Worm (Caenorhabditis elegans) whole organism, mixed stage, embryonic: Measurements from ENCODE around the gene E01G6.2.

Experiments used
- M03D4.4 ChIP-seq: sonication (generic microtip); optimal IDR thresholded peaks from 2 replicates; lab custom pipeline; 2017; ENCODE audit warnings: mild to moderate bottlenecking, missing genetic modification characterization, missing compliant biosample characterization
- blmp-1 ChIP-seq: fragments of 150-350 bp; optimal IDR thresholded peaks from 2 replicates; lab custom pipeline; 2014; ENCODE audit warnings: missing biosample characterization, missing genetic modification characterization
- ceh-39 ChIP-seq: fragments of 150-350 bp; optimal IDR thresholded peaks from 2 replicates; lab custom pipeline; 2014; ENCODE audit warnings: missing biosample characterization, missing genetic modification characterization
- ceh-43 ChIP-seq: fragments of 200-800 bp; sonication (Bioruptor generic); optimal IDR thresholded peaks from 2 replicates; lab custom pipeline; 2018; ENCODE audit warnings: mild to moderate bottlenecking, missing genetic modification characterization, moderate library complexity, missing compliant biosample characterization
- ceh-83 ChIP-seq: fragments of 200-800 bp; sonication (Bioruptor generic); optimal IDR thresholded peaks from 2 replicates; lab custom pipeline; 2018; ENCODE audit warnings: mild to moderate bottlenecking, missing genetic modification characterization, missing compliant biosample characterization
- ces-1 ChIP-seq: fragments of 150-350 bp; optimal IDR thresholded peaks from 2 replicates; lab custom pipeline; 2014; ENCODE audit warnings: missing biosample characterization, missing genetic modification reagents, missing genetic modification characterization
- cnd-1 ChIP-seq: fragments of 200-800 bp; sonication (Bioruptor generic); optimal IDR thresholded peaks from 2 replicates; lab custom pipeline; 2018; ENCODE audit warnings: mild to moderate bottlenecking, missing genetic modification characterization, missing compliant biosample characterization
- drap-1 ChIP-seq: fragments of 200-800 bp; sonication (Bioruptor generic); optimal IDR thresholded peaks from 3 replicates; lab custom pipeline; 2018; ENCODE audit warnings: mild to moderate bottlenecking, missing genetic modification characterization, missing compliant biosample characterization
- elt-1 ChIP-seq: sonication (generic microtip); optimal IDR thresholded peaks from 2 replicates; lab custom pipeline; 2017; ENCODE audit warnings: missing genetic modification characterization, mild to moderate bottlenecking, missing compliant biosample characterization, antibody characterized with exemption, moderate library complexity, borderline replicate concordance; ENCODE audit not compliant: insufficient read depth
- elt-3 ChIP-seq: fragments of 150-350 bp; optimal IDR thresholded peaks from 2 replicates; lab custom pipeline; 2014; ENCODE audit warnings: missing biosample characterization, missing genetic modification characterization
- flh-1 ChIP-seq: fragments of 200-800 bp; sonication (Bioruptor generic); optimal IDR thresholded peaks from 2 replicates; lab custom pipeline; 2018; ENCODE audit warnings: mild to moderate bottlenecking, missing genetic modification characterization, moderate library complexity, missing compliant biosample characterization
- ham-2 ChIP-seq: fragments of 200-800 bp; sonication (Bioruptor generic); optimal IDR thresholded peaks from 2 replicates; lab custom pipeline; 2018; ENCODE audit warnings: mild to moderate bottlenecking, missing genetic modification characterization, missing compliant biosample characterization
- lin-32 ChIP-seq: fragments of 200-800 bp; sonication (Bioruptor generic); optimal IDR thresholded peaks from 2 replicates; lab custom pipeline; 2018; ENCODE audit warnings: mild to moderate bottlenecking, missing genetic modification characterization, missing compliant biosample characterization
- mab-5 ChIP-seq: fragments of 150-350 bp; optimal IDR thresholded peaks from 2 replicates; lab custom pipeline; 2014; ENCODE audit warnings: missing biosample characterization, missing genetic modification characterization
- mep-1 ChIP-seq: fragments of 150-350 bp; optimal IDR thresholded peaks from 2 replicates; lab custom pipeline; 2017; ENCODE audit warnings: missing biosample characterization, missing genetic modification reagents, missing genetic modification characterization, inconsistent platforms
- mls-2 ChIP-seq: sonication (generic microtip); optimal IDR thresholded peaks from 2 replicates; lab custom pipeline; 2016; ENCODE audit warnings: mild to moderate bottlenecking, missing genetic modification characterization, moderate library complexity, missing compliant biosample characterization
- nhr-12 ChIP-seq: fragments of 150-350 bp; optimal IDR thresholded peaks from 2 replicates; lab custom pipeline; 2014; ENCODE audit warnings: missing biosample characterization, missing genetic modification characterization
- nhr-2 ChIP-seq: fragments of 150-350 bp; optimal IDR thresholded peaks from 2 replicates; lab custom pipeline; 2014; ENCODE audit warnings: missing biosample characterization, missing genetic modification characterization
- nhr-237 ChIP-seq: fragments of 150-350 bp; optimal IDR thresholded peaks from 2 replicates; lab custom pipeline; 2014; ENCODE audit warnings: missing biosample characterization, missing genetic modification characterization
- nhr-28 ChIP-seq: fragments of 150-350 bp; optimal IDR thresholded peaks from 2 replicates; lab custom pipeline; 2014; ENCODE audit warnings: missing biosample characterization, missing genetic modification characterization
- nhr-76 ChIP-seq: sonication (generic microtip); optimal IDR thresholded peaks from 2 replicates; lab custom pipeline; 2017; ENCODE audit warnings: missing biosample characterization, missing genetic modification characterization
- pha-4 ChIP-seq: fragments of 150-350 bp; optimal IDR thresholded peaks from 2 replicates; lab custom pipeline; 2018; ENCODE audit warnings: missing biosample characterization, missing genetic modification reagents, missing genetic modification characterization
- sem-2 ChIP-seq: fragments of 200-800 bp; sonication (Bioruptor generic); optimal IDR thresholded peaks from 2 replicates; lab custom pipeline; 2018; ENCODE audit warnings: mild to moderate bottlenecking, missing genetic modification characterization, missing compliant biosample characterization
- snpc-4 ChIP-seq: fragments of 150-350 bp; optimal IDR thresholded peaks from 2 replicates; lab custom pipeline; 2014; ENCODE audit warnings: missing biosample characterization, missing genetic modification characterization
- sptf-1 ChIP-seq: sonication (generic microtip); optimal IDR thresholded peaks from 2 replicates; lab custom pipeline; 2017; ENCODE audit warnings: mild to moderate bottlenecking, missing genetic modification characterization, moderate library complexity, missing compliant biosample characterization
- tbx-8 ChIP-seq: fragments of 200-800 bp; sonication (Bioruptor generic); optimal IDR thresholded peaks from 2 replicates; lab custom pipeline; 2018; ENCODE audit warnings: mild to moderate bottlenecking, missing genetic modification characterization, moderate library complexity, missing compliant biosample characterization
- unc-39 ChIP-seq: fragments of 150-350 bp; optimal IDR thresholded peaks from 2 replicates; lab custom pipeline; 2014; ENCODE audit warnings: missing biosample characterization, missing genetic modification characterization
- unc-62 ChIP-seq: fragments of 150-350 bp; optimal IDR thresholded peaks from 2 replicates; lab custom pipeline; 2014; ENCODE audit warnings: missing biosample characterization, missing genetic modification reagents, missing genetic modification characterization
- zip-8 ChIP-seq: fragments of 150-350 bp; optimal IDR thresholded peaks from 2 replicates; lab custom pipeline; 2014; ENCODE audit warnings: missing biosample characterization, missing genetic modification characterization
- ztf-11 ChIP-seq: fragments of 150-350 bp; optimal IDR thresholded peaks from 2 replicates; lab custom pipeline; 2014; ENCODE audit warnings: missing biosample characterization, missing genetic modification characterization

E01G6.2 gene

ce11 chrX:12256594-12257048, at the start of gene E01G6.2:
E01G6.2 (plus strand) TSS chrX:12256644.
- no peak for TF ChIP-seq sptf-1
- TF ChIP-seq cnd-1, result no peak
- TF ChIP-seq ceh-83 (GFP tag; lab: Kevin White, UChicago), result no peak
- no peak for TF ChIP-seq ceh-43 (GFP tag; lab: Kevin White, UChicago)
- no peak for TF ChIP-seq mep-1 (tag; lab: Kevin White, UChicago)
- TF ChIP-seq pha-4, result no peak
- no peak for TF ChIP-seq nhr-28 (tag; lab: Kevin White, UChicago)
- no peak for TF ChIP-seq nhr-2
- TF ChIP-seq mls-2 (tag; lab: Kevin White, UChicago), result no peak
- TF ChIP-seq blmp-1 (tag; lab: Kevin White, UChicago), result no peak
- TF ChIP-seq flh-1 (GFP tag; lab: Kevin White, UChicago), result no peak
- TF ChIP-seq lin-32 (GFP tag; lab: Kevin White, UChicago), result no peak
- TF ChIP-seq unc-39 (tag; lab: Kevin White, UChicago), result no peak
- TF ChIP-seq sem-2 (GFP tag; lab: Kevin White, UChicago), result no peak
- no peak for TF ChIP-seq ztf-11 (tag; lab: Kevin White, UChicago)
- TF ChIP-seq elt-1 (tag; lab: Kevin White, UChicago), result no peak
- no peak for TF ChIP-seq nhr-12 (tag; lab: Kevin White, UChicago)

- TF ChIP-seq ces-1 (GFP tag; lab: Kevin White, UChicago), result no peak
- TF ChIP-seq mls-2 (tag; lab: Kevin White, UChicago), result no peak
- no peak for TF ChIP-seq nhr-2
- TF ChIP-seq M03D4.4 (tag; lab: Kevin White, UChicago), result no peak
- TF ChIP-seq drap-1 (GFP tag; lab: Kevin White, UChicago), result no peak
- TF ChIP-seq ceh-43 (GFP tag; lab: Kevin White, UChicago), result no peak
- TF ChIP-seq nhr-76 (tag; lab: Kevin White, UChicago), result no peak
- TF ChIP-seq ceh-39 (tag; lab: Kevin White, UChicago), result no peak
- TF ChIP-seq mab-5 (tag; lab: Kevin White, UChicago), result no peak
- TF ChIP-seq nhr-12 (tag; lab: Kevin White, UChicago), result no peak
- no peak for TF ChIP-seq snpc-4 (tag; lab: Kevin White, UChicago)
- TF ChIP-seq blmp-1 (tag; lab: Kevin White, UChicago), result no peak
- TF ChIP-seq elt-1 (tag; lab: Kevin White, UChicago), result no peak
- TF ChIP-seq nhr-237 (tag; lab: Kevin White, UChicago), result no peak
Observed at ce11 chrX:12207078-12207477, 49.4 kb upstream of the E01G6.2 start.

ce11 chrX:12210145-12211032, 46.1 kb upstream of the E01G6.2 start:
- TF ChIP-seq elt-3 (tag; lab: Kevin White, UChicago) (no peak), lin-32 (GFP tag; lab: Kevin White, UChicago) (no peak), ceh-43 (GFP tag; lab: Kevin White, UChicago) (no peak), pha-4 (no peak), elt-1 (tag; lab: Kevin White, UChicago) (no peak), ceh-83 (GFP tag; lab: Kevin White, UChicago) (no peak), mab-5 (tag; lab: Kevin White, UChicago) (no peak), nhr-12 (tag; lab: Kevin White, UChicago) (no peak), zip-8 (tag; lab: Kevin White, UChicago) (no peak), mls-2 (tag; lab: Kevin White, UChicago) (no peak)
- TF ChIP-seq, all 35 proteins: peak for 0

- no peak for TF ChIP-seq unc-62
- no peak for TF ChIP-seq cnd-1
- no peak for TF ChIP-seq ham-2 (GFP tag; lab: Kevin White, UChicago)
- TF ChIP-seq mep-1 (tag; lab: Kevin White, UChicago), result no peak
Observed at ce11 chrX:12212801-12213200, 43.6 kb upstream of the E01G6.2 start, which contains the start of gene cab-1. cab-1 (minus strand) TSS chrX:12212901.

- TF ChIP-seq snpc-4 (tag; lab: Kevin White, UChicago) (no peak), sem-2 (GFP tag; lab: Kevin White, UChicago) (no peak), ham-2 (GFP tag; lab: Kevin White, UChicago) (no peak), nhr-237 (tag; lab: Kevin White, UChicago) (no peak), drap-1 (GFP tag; lab: Kevin White, UChicago) (no peak), nhr-76 (tag; lab: Kevin White, UChicago) (no peak), ces-1 (GFP tag; lab: Kevin White, UChicago) (no peak), lin-32 (GFP tag; lab: Kevin White, UChicago) (no peak), sptf-1 (no peak), tbx-8 (no peak)
Observed at ce11 chrX:12216943-12217342, 39.5 kb upstream of the E01G6.2 start, which contains the start of gene C23H4.8. C23H4.8 (plus strand) TSS chrX:12217243.
